Worm (Caenorhabditis elegans): Measurements from ENCODE around the gene nlp-61.

ce11 chrX:7596029-7596428, 31.4 kb upstream of the nlp-61 start:
- TF ChIP-seq flt-1 (GFP tag; IDR thresholded peaks at IDR 0.05) (no peak), ets-7 (tag; optimal IDR thresholded peaks at IDR 0.05) (no peak), ama-1 (optimal IDR thresholded peaks at IDR 0.05) (no peak), sea-1 (GFP tag; conservative IDR thresholded peaks at IDR 0.05) (no peak), ceh-13 (GFP tag; optimal IDR thresholded peaks at IDR 0.05) (no peak), tra-4 (tag; optimal IDR thresholded peaks at IDR 0.05) (no peak), hmg-4 (GFP tag; optimal IDR thresholded peaks at IDR 0.05) (no peak)

Measured in whole organism, early embryonic.